Fruit fly (Drosophila melanogaster): ENCODE measurements around the gene CG42571.

Gene CG42571

dm6 chr3L:15690711-15691591, 25.3 kb upstream of the CG42571 start:
- TF ChIP-seq CG7045 (GFP tag; optimal IDR thresholded peaks at IDR 0.05), result no peak
- TF ChIP-seq CG14711 (tag; optimal IDR thresholded peaks at IDR 0.05), result no peak
- TF ChIP-seq CG1620 (GFP tag; optimal IDR thresholded peaks at IDR 0.05), result no peak
- TF ChIP-seq Crg-1 (GFP tag; optimal IDR thresholded peaks at IDR 0.05), result no peak

- TF ChIP-seq pad (GFP tag; optimal IDR thresholded peaks at IDR 0.05), result no peak
- no peak for TF ChIP-seq CG7045 (GFP tag; optimal IDR thresholded peaks at IDR 0.05)
- TF ChIP-seq Crg-1 (GFP tag; optimal IDR thresholded peaks at IDR 0.05), result no peak
- no peak for TF ChIP-seq ovo (GFP tag; optimal IDR thresholded peaks at IDR 0.05)
- TF ChIP-seq CG14711 (tag; optimal IDR thresholded peaks at IDR 0.05), result no peak
- no peak for TF ChIP-seq bab1 (GFP tag; optimal IDR thresholded peaks at IDR 0.05)
- no peak for TF ChIP-seq CG11617 (GFP tag; optimal IDR thresholded peaks at IDR 0.05)
- no peak for TF ChIP-seq CG12768 (GFP tag; optimal IDR thresholded peaks at IDR 0.05)
- TF ChIP-seq Clk (GFP tag; optimal IDR thresholded peaks at IDR 0.05), result no peak
- TF ChIP-seq cnc (optimal IDR thresholded peaks at IDR 0.05), result no peak
- TF ChIP-seq Hr96 (GFP tag; optimal IDR thresholded peaks at IDR 0.05), result no peak
- no peak for TF ChIP-seq Mnt (GFP tag; optimal IDR thresholded peaks at IDR 0.05)
- no peak for TF ChIP-seq tj (GFP tag; optimal IDR thresholded peaks at IDR 0.05)
- no peak for TF ChIP-seq CG1620 (GFP tag; optimal IDR thresholded peaks at IDR 0.05)
- no peak for TF ChIP-seq toe (GFP tag; optimal IDR thresholded peaks at IDR 0.05)
- no peak for TF ChIP-seq cic (GFP tag; optimal IDR thresholded peaks at IDR 0.05)
- TF ChIP-seq CG7101 (tag; optimal IDR thresholded peaks at IDR 0.05), result no peak
- no peak for TF ChIP-seq CG33017 (tag; optimal IDR thresholded peaks at IDR 0.05)
- TF ChIP-seq kay (GFP tag; ENCODE audit: borderline replicate concordance), result no peak
Measured at dm6 chr3L:15691968-15692367, 24.3 kb upstream of the CG42571 start, which contains the start of gene CG34451. CG34451 (minus strand) TSS chr3L:15692068.

dm6 chr3L:15692388-15692787, 23.9 kb upstream of the CG42571 start:
- TF ChIP-seq Clk (GFP tag; optimal IDR thresholded peaks at IDR 0.05) (no peak), CG7101 (tag; optimal IDR thresholded peaks at IDR 0.05) (no peak), kay (GFP tag; ENCODE audit: borderline replicate concordance) (no peak), CG14711 (tag; optimal IDR thresholded peaks at IDR 0.05) (no peak), pad (GFP tag; optimal IDR thresholded peaks at IDR 0.05) (no peak), cic (GFP tag; optimal IDR thresholded peaks at IDR 0.05) (no peak), CG33017 (tag; optimal IDR thresholded peaks at IDR 0.05) (no peak), CG11617 (GFP tag; optimal IDR thresholded peaks at IDR 0.05) (no peak), cnc (optimal IDR thresholded peaks at IDR 0.05) (no peak), Crg-1 (GFP tag; optimal IDR thresholded peaks at IDR 0.05) (no peak), ovo (GFP tag; optimal IDR thresholded peaks at IDR 0.05) (no peak), Mnt (GFP tag; optimal IDR thresholded peaks at IDR 0.05) (no peak), CG1620 (GFP tag; optimal IDR thresholded peaks at IDR 0.05) (no peak), tj (GFP tag; optimal IDR thresholded peaks at IDR 0.05) (no peak), CG12768 (GFP tag; optimal IDR thresholded peaks at IDR 0.05) (no peak), bab1 (GFP tag; optimal IDR thresholded peaks at IDR 0.05) (no peak), toe (GFP tag; optimal IDR thresholded peaks at IDR 0.05) (no peak), Hr96 (GFP tag; optimal IDR thresholded peaks at IDR 0.05) (no peak)

- TF ChIP-seq cic (GFP tag; optimal IDR thresholded peaks at IDR 0.05), result no peak
- no peak for TF ChIP-seq Crg-1 (GFP tag; optimal IDR thresholded peaks at IDR 0.05)
- TF ChIP-seq CG33017 (tag; optimal IDR thresholded peaks at IDR 0.05), result no peak
- TF ChIP-seq CG5204 (GFP tag; optimal IDR thresholded peaks at IDR 0.05), result no peak
- TF ChIP-seq CG14711 (tag; optimal IDR thresholded peaks at IDR 0.05), result no peak
- no peak for TF ChIP-seq CG11617 (GFP tag; optimal IDR thresholded peaks at IDR 0.05)
- TF ChIP-seq Mnt (GFP tag; optimal IDR thresholded peaks at IDR 0.05), result no peak
- TF ChIP-seq tj (GFP tag; optimal IDR thresholded peaks at IDR 0.05), result no peak
- no peak for TF ChIP-seq kay (GFP tag; ENCODE audit: borderline replicate concordance)
- TF ChIP-seq ovo (GFP tag; optimal IDR thresholded peaks at IDR 0.05), result no peak
- TF ChIP-seq pad (GFP tag; optimal IDR thresholded peaks at IDR 0.05), result no peak
- TF ChIP-seq cnc (optimal IDR thresholded peaks at IDR 0.05), result no peak
- no peak for TF ChIP-seq toe (GFP tag; optimal IDR thresholded peaks at IDR 0.05)
- no peak for TF ChIP-seq CG7101 (tag; optimal IDR thresholded peaks at IDR 0.05)
- TF ChIP-seq Clk (GFP tag; optimal IDR thresholded peaks at IDR 0.05), result no peak
- no peak for TF ChIP-seq CG7045 (GFP tag; optimal IDR thresholded peaks at IDR 0.05)
- no peak for TF ChIP-seq CG12768 (GFP tag; optimal IDR thresholded peaks at IDR 0.05)
- TF ChIP-seq CG1620 (GFP tag; optimal IDR thresholded peaks at IDR 0.05), result no peak
- TF ChIP-seq Hr96 (GFP tag; optimal IDR thresholded peaks at IDR 0.05), result no peak
- TF ChIP-seq bab1 (GFP tag; optimal IDR thresholded peaks at IDR 0.05), result no peak
Measured at dm6 chr3L:15692794-15693532, 23.3 kb upstream of the CG42571 start.

dm6 chr3L:15694406-15694805, 21.8 kb upstream of the CG42571 start:
- peak; percentile 4 for TF ChIP-seq CG7101 (tag; optimal IDR thresholded peaks at IDR 0.05)
- TF ChIP-seq Crg-1 (GFP tag; optimal IDR thresholded peaks at IDR 0.05), result no peak

- TF ChIP-seq Clk (GFP tag; optimal IDR thresholded peaks at IDR 0.05), result no peak
- no peak for TF ChIP-seq cic (GFP tag; optimal IDR thresholded peaks at IDR 0.05)
- no peak for TF ChIP-seq toe (GFP tag; optimal IDR thresholded peaks at IDR 0.05)
Measured at dm6 chr3L:15695195-15695594, 21.1 kb upstream of the CG42571 start.
